Worm (Caenorhabditis elegans): ENCODE measurements around the gene C01B10.6.
"Not testable (repeated sequence)": the region's sequence is repeated elsewhere in the genome, so short reads cannot be mapped to it uniquely, and the experiment has no call there.

Gene C01B10.6

DNA sequence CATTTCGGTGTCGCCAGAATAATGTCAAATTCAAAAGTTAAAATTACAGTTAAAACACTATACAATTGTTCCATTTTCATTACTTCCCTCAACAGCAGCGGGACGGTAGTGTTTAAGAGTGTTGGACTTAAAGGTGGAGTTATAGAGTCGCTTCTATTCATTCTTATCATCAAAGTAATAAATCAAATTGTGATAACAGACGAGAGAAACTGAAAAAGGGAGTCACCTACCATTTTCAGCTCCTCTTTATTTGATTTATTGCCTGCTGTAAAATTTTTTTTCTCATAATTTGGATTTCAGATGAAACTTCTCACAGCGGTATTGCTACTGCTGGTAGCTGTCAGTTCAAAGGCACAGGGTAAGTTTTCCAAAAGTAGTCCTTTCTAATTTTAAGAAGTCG, at the start of gene C01B10.6:
Gene C01B10.6 (plus strand): TSS at position 301 of the 400 bp plus-strand sequence.
- TF ChIP-seq lin-29 (GFP tag; IDR thresholded peaks at IDR 0.05) (no peak), F49E8.2 (tag; optimal IDR thresholded peaks at IDR 0.05; ENCODE audit: borderline replicate concordance) (no peak), pqm-1 (tag; optimal IDR thresholded peaks at IDR 0.05) (peak; percentile 34), cey-2 (tag; optimal IDR thresholded peaks at IDR 0.05; ENCODE audit: borderline replicate concordance, insufficient read depth) (no peak), D1046.2 (GFP tag; IDR thresholded peaks at IDR 0.05) (no peak)

DNA sequence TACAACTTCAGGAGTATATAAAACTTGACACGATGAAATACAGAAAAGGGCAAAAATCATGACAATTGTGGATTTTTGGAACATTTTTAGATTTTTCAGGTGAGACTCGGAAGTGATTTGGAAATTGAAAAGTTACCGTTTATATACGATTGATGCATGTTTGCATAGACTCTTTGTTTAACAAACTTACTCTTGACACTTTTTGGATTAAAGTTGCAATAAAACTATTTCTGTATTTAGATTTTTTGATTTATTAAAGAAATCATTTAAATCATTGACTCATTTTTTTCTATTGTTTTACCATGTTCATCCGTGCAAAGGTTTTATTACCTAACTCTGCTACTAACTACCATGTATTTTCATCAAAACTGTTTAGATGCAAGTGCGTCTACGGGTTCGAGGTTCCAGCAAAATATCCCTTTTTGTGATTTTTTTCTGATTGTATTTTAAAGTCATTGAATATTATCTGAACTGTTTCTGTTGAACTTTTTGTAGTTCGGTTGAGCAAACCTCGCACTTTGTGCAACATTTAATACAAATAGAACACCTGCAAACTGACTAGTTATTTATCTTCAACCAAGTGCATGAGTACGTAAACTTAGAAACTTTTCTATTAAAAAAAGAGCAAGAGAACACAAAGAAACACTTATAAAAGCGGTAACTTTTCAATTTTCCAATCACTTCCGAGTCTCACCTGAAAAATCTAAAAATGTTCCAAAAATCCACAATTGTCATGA, 48.8 kb upstream of the C01B10.6 start, which contains the start of the genes nspb-1 and nspb-2:
Gene nspb-1 (minus strand): TSS at position 101 of the 737 bp plus-strand sequence.
Gene nspb-2 (plus strand): TSS at position 687 of the 737 bp plus-strand sequence.
- TF ChIP-seq lin-13 (GFP tag; optimal IDR thresholded peaks at IDR 0.05); ceh-44 (GFP tag; IDR thresholded peaks at IDR 0.05); jun-1 (tag; optimal IDR thresholded peaks at IDR 0.05): not testable (repeated sequence)

DNA sequence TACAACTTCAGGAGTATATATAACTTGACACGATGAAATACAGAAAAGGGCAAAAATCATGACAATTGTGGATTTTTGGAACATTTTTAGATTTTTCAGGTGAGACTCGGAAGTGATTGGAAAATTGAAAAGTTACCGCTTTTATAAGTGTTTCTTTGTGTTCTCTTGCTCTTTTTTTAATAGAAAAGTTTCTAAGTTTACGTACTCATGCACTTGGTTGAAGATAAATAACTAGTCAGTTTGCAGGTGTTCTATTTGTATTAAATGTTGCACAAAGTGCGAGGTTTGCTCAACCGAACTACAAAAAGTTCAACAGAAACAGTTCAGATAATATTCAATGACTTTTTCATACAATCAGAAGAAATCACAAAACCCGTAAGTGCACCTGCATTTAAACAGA, 45.1 kb upstream of the C01B10.6 start, which contains the start of gene nspb-3:
Gene nspb-3 (minus strand): TSS at position 101 of the 400 bp plus-strand sequence.
- not testable (repeated sequence) for TF ChIP-seq daf-12 (tag; optimal IDR thresholded peaks at IDR 0.05); tag-97 (GFP tag; IDR thresholded peaks at IDR 0.05); fkh-10 (GFP tag; optimal IDR thresholded peaks at IDR 0.05)

DNA sequence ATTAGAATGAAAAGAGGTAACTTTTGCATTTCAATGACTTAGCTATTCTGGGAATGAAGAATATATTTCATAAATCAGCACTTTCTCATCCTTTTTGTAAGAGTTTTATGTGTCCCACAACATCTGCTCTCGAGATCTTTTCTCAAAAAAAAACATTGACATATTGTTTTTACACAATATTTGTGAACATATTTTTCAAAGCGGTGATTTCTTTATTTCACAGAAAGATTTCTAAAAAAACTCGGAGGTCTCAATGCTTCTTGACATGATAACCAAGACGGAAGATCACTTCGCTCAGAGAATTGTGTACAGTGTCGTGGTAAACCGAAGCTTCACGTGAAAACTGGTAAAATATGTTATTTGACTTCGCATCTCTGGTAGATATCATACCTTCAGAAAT, 44.1 kb upstream of the C01B10.6 start, which contains the start of gene F38A5.22:
Gene F38A5.22 (minus strand): TSS at position 29 of the 400 bp plus-strand sequence.
- TF ChIP-seq dpl-1 (GFP tag; optimal IDR thresholded peaks at IDR 0.05) (no peak), zip-11 (GFP tag; IDR thresholded peaks at IDR 0.05) (no peak), unc-62 (GFP tag; optimal IDR thresholded peaks at IDR 0.05 in 1 of 2) (peak in 1 of 2 experiments; percentile 95), unc-62 (tag; optimal IDR thresholded peaks at IDR 0.05) (no peak), dve-1 (tag; optimal IDR thresholded peaks at IDR 0.05; ENCODE audit: insufficient read depth) (no peak), pqm-1 (tag; optimal IDR thresholded peaks at IDR 0.05) (no peak), nhr-42 (GFP tag; IDR thresholded peaks at IDR 0.05) (no peak), egl-27 (tag; optimal IDR thresholded peaks at IDR 0.05) (no peak), zip-2 (tag; optimal IDR thresholded peaks at IDR 0.05) (no peak)

DNA sequence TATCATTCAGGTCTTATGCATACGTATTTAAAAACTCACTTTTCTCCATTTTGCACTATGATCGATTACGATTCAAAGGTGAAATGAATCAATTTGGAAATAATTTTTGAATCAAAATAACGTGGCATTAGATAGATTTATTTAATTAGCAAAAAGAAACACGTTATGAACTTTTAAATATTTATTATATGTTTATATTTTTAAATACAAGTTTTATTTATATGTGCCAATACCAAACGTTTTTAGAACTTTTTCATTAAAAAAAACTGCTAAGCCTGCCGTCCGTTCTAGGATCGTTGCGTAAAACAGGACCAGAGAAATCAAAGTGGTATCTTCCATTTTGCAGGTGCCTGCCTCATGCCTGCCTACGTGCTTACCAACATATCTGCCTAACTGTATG, 42.7 kb upstream of the C01B10.6 start, which contains the start of gene F38A5.6:
Gene F38A5.6 (minus strand): TSS at position 101 of the 400 bp plus-strand sequence.
- TF ChIP-seq unc-39 (tag; optimal IDR thresholded peaks at IDR 0.05): no peak
- peak; percentile 22 for TF ChIP-seq aha-1 (tag)

DNA sequence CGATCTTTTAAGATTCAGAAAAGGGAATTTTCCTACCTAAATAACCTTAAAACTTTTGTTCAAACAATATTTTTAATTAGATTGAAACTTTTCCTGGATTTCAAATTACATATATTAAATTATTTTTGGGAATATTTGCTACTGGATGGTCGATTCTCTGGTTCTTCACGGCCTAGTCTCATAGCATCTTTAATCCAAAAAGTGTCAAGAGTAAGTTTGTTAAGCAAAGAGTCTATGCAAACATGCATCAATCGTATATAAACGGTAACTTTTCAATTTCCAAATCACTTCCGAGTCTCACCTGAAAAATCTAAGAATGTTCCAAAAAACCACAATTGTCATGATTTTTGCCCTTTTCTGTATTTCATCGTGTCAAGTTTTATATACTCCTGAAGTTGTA, 42.1 kb upstream of the C01B10.6 start, which contains the start of gene nspb-4:
Gene nspb-4 (plus strand): TSS at position 301 of the 400 bp plus-strand sequence.
- TF ChIP-seq sdz-12 (GFP tag; optimal IDR thresholded peaks at IDR 0.05); Y48G9A.11 (GFP tag; IDR thresholded peaks at IDR 0.05); fkh-10 (GFP tag; optimal IDR thresholded peaks at IDR 0.05): not testable (repeated sequence)

DNA sequence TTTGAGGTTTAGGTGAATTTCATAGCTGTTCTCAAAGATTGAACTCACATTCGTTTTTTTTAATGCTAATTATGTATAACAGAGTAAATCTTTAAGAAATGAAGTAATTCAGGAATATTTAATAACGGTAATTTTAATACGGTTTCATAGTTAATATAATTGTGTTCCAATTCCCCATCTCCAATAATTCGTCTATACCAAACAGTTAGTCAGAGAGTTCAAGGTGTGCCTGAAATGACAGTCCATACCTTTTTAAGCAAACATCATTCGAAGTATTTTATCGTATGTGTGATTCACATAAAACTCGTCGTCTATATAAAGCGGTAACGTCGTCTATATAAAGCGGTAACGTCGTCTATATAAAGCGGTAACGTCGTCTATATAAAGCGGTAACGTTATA, 41.2 kb upstream of the C01B10.6 start, which contains the start of gene nspb-5:
Gene nspb-5 (plus strand): TSS at position 301 of the 400 bp plus-strand sequence.
- TF ChIP-seq ceh-32 (tag; optimal IDR thresholded peaks at IDR 0.05; ENCODE audit: poor library complexity); nhr-76 (tag; optimal IDR thresholded peaks at IDR 0.05); egl-27 (tag; optimal IDR thresholded peaks at IDR 0.05): not testable (repeated sequence)

DNA sequence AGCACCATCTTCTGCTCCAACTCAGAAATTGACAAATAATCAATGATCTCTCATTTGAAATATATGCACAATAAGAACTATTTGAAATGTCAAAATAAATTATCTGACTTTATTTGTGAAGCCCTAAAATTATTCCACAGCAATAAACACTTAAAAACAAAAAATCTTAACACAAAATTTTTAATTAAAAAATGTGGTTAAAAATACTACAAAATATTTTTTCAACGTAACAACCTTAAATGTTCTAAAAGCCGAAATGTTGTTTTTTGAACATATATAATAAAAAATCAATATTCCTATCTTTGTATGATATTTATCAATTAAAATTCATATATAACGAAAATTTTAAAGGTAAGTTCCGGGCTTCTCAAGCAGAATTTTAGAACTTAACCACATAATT, 40.5 kb upstream of the C01B10.6 start, which contains the start of gene F38A5.8:
Gene F38A5.8 (plus strand): TSS at position 301 of the 400 bp plus-strand sequence.
- TF ChIP-seq fkh-10 (GFP tag; optimal IDR thresholded peaks at IDR 0.05): no peak
